Worm (Caenorhabditis elegans): Measurements from ENCODE around the gene idhg-1.

DNA sequence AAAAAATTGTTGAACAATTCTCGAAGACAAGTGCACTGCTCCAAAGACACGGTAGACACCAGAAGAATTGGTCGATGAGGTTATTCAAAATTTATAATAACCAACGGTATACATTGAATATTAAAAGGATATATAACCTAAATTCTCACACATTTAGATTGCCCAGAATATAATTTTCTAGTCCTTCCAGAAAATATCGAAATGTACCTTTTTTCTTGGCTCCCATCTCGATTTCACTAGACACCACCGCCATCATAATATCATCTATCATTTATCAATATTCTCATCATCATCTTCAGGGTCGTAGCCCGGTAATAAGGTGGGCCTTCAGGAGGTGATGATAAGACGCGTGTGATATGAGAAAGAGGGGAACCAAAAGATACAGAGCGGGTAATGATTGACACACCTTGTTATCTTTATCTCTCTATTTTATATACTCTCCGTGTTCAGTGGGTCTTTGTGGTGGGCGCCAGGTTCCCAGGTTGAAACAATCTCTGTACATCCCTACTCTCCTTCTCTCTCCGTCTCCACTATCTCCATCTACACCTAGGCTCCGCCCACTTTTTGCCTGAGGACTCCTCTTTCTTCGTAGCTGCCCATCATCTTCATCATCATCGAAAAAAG lies 31.7 kb downstream of the idhg-1 start, which contains the start of gene mab-21:
- TF ChIP-seq W03F9.2 (tag; optimal IDR thresholded peaks at IDR 0.05) (no peak), him-1 (tag; optimal IDR thresholded peaks at IDR 0.05) (no peak), dao-5 (tag; optimal IDR thresholded peaks at IDR 0.05) (no peak)
